Fruit fly (Drosophila melanogaster) whole organism, embryonic: ENCODE data around the gene Sgs5.

Source experiments
- Antp ChIP-seq: fragments of 200-800 bp; sonication (Bioruptor generic); optimal IDR thresholded peaks from 3 replicates; lab custom pipeline; 2016; ENCODE audit warnings: missing biosample characterization, missing genetic modification characterization
- CG10267 ChIP-seq: fragments of 200-800 bp; sonication (Bioruptor generic); optimal IDR thresholded peaks from 2 replicates; lab custom pipeline; 2018; ENCODE audit warnings: missing biosample characterization, mild to moderate bottlenecking, missing genetic modification characterization, moderate library complexity
- CG10543 ChIP-seq: fragments of 200-800 bp; sonication (Bioruptor generic); optimal IDR thresholded peaks from 3 replicates; lab custom pipeline; 2017; ENCODE audit warnings: missing biosample characterization, mild to moderate bottlenecking, missing genetic modification characterization, moderate library complexity
- CG11504 ChIP-seq: fragments of 200-800 bp; sonication (Bioruptor generic); optimal IDR thresholded peaks from 3 replicates; lab custom pipeline; 2019; ENCODE audit warnings: missing biosample characterization, mild to moderate bottlenecking, missing genetic modification characterization, moderate library complexity
- CG11560 ChIP-seq: fragments of 200-800 bp; sonication (Bioruptor generic); IDR thresholded peaks from 3 replicates; pipeline ENCODE4 v1.3.6; 2022; ENCODE audit warnings: missing biosample characterization, missing genetic modification characterization
- CG12299 ChIP-seq: fragments of 200-800 bp; sonication (Bioruptor generic); optimal IDR thresholded peaks from 2 replicates; lab custom pipeline; 2018; ENCODE audit warnings: missing biosample characterization, mild to moderate bottlenecking, missing genetic modification characterization
- CG1233 ChIP-seq: fragments of 200-800 bp; sonication (Bioruptor generic); optimal IDR thresholded peaks from 4 replicates; lab custom pipeline; 2018; ENCODE audit warnings: missing biosample characterization, mild to moderate bottlenecking, missing genetic modification characterization
- CG13424 ChIP-seq: fragments of 200-800 bp; sonication (Bioruptor generic); optimal IDR thresholded peaks from 2 replicates; lab custom pipeline; 2019; ENCODE audit warnings: missing biosample characterization, mild to moderate bottlenecking, missing genetic modification characterization, moderate library complexity
- CG15514 ChIP-seq: fragments of 200-800 bp; sonication (Bioruptor generic); optimal IDR thresholded peaks from 3 replicates; lab custom pipeline; 2017; ENCODE audit warnings: missing biosample characterization, missing genetic modification characterization, mild to moderate bottlenecking, moderate library complexity, missing genetic modification reagents
- CG1602 ChIP-seq: fragments of 200-800 bp; sonication (Bioruptor generic); optimal IDR thresholded peaks from 3 replicates; lab custom pipeline; 2016; ENCODE audit warnings: missing biosample characterization, missing genetic modification characterization
- CG16813 ChIP-seq: fragments of 200-800 bp; sonication (Bioruptor generic); IDR thresholded peaks from 3 replicates; pipeline ENCODE4 v1.3.6; 2022; ENCODE audit warnings: missing biosample characterization, missing genetic modification characterization; ENCODE audit not compliant: partially characterized antibody
- CG2712 ChIP-seq: fragments of 200-800 bp; optimal IDR thresholded peaks from 3 replicates; lab custom pipeline; 2019; ENCODE audit warnings: missing biosample characterization, mild to moderate bottlenecking, missing genetic modification characterization, moderate library complexity
- CG32767 ChIP-seq: fragments of 200-800 bp; sonication (Bioruptor generic); IDR thresholded peaks from 2 replicates; pipeline ENCODE4 v1.3.6; 2022; ENCODE audit warnings: missing biosample characterization, missing genetic modification characterization
- CG34376 ChIP-seq: fragments of 200-800 bp; sonication (Bioruptor generic); optimal IDR thresholded peaks from 2 replicates; lab custom pipeline; 2018; ENCODE audit warnings: missing biosample characterization, mild to moderate bottlenecking, missing genetic modification characterization
- CG3838 ChIP-seq: fragments of 200-800 bp; sonication (Bioruptor generic); optimal IDR thresholded peaks from 3 replicates; lab custom pipeline; 2016; ENCODE audit warnings: missing biosample characterization, missing genetic modification characterization
- CG42726 ChIP-seq: fragments of 200-800 bp; sonication (Bioruptor generic); IDR thresholded peaks from 2 replicates; pipeline ENCODE4 v1.3.6; 2022; ENCODE audit warnings: missing biosample characterization, missing genetic modification characterization; ENCODE audit not compliant: partially characterized antibody
- CG4854 ChIP-seq: fragments of 200-800 bp; sonication (Bioruptor generic); optimal IDR thresholded peaks from 2 replicates; lab custom pipeline; 2016; ENCODE audit warnings: missing biosample characterization, missing genetic modification characterization, inconsistent platforms
- CG6654 ChIP-seq: fragments of 200-800 bp; sonication (Bioruptor generic); optimal IDR thresholded peaks from 2 replicates; lab custom pipeline; 2017; ENCODE audit warnings: missing biosample characterization, mild to moderate bottlenecking, missing genetic modification characterization
- CG7556 ChIP-seq: fragments of 200-800 bp; sonication (Bioruptor generic); optimal IDR thresholded peaks from 2 replicates; lab custom pipeline; 2017; ENCODE audit warnings: missing biosample characterization, mild to moderate bottlenecking, missing genetic modification characterization
- CG8924 ChIP-seq: fragments of 200-800 bp; optimal IDR thresholded peaks from 3 replicates; lab custom pipeline; 2019; ENCODE audit warnings: missing biosample characterization, mild to moderate bottlenecking, missing genetic modification characterization, moderate library complexity
- CG9609 ChIP-seq: fragments of 200-800 bp; sonication (Bioruptor generic); optimal IDR thresholded peaks from 3 replicates; lab custom pipeline; 2016; ENCODE audit warnings: missing biosample characterization, missing genetic modification characterization
- CG9727 ChIP-seq: fragments of 200-800 bp; sonication (Bioruptor generic); optimal IDR thresholded peaks from 3 replicates; lab custom pipeline; 2017; ENCODE audit warnings: missing biosample characterization, mild to moderate bottlenecking, missing genetic modification characterization
- Camta ChIP-seq: fragments of 200-800 bp; sonication (Bioruptor generic); optimal IDR thresholded peaks from 2 replicates; lab custom pipeline; 2016; ENCODE audit warnings: missing biosample characterization, missing genetic modification characterization
- Elba2 ChIP-seq: fragments of 200-800 bp; sonication (Bioruptor generic); optimal IDR thresholded peaks from 3 replicates; lab custom pipeline; 2016; ENCODE audit warnings: missing biosample characterization, missing genetic modification characterization
- Hr39 ChIP-seq: fragments of >200 bp; optimal IDR thresholded peaks from 2 replicates; lab custom pipeline; 2017
- Max ChIP-seq: fragments of 200-800 bp; sonication (Bioruptor generic); optimal IDR thresholded peaks from 2 replicates; lab custom pipeline; 2016; ENCODE audit warnings: missing biosample characterization, mild to moderate bottlenecking, missing genetic modification characterization
- Poxn ChIP-seq: fragments of 200-800 bp; sonication (Bioruptor generic); IDR thresholded peaks from 2 replicates; pipeline ENCODE4 v1.3.6; 2022; ENCODE audit warnings: missing biosample characterization, missing genetic modification characterization
- Sox102F ChIP-seq: fragments of 200-800 bp; sonication (Bioruptor generic); optimal IDR thresholded peaks from 2 replicates; lab custom pipeline; 2018; ENCODE audit warnings: missing biosample characterization, mild to moderate bottlenecking, missing genetic modification characterization, moderate library complexity
- Stat92E ChIP-seq, 3 experiments: fragments of >200 bp in 2 of 3; fragments of 200-800 bp in 1 of 3; sonication (Bioruptor generic) in 1 of 3; optimal IDR thresholded peaks; 2 replicates each; lab custom pipeline; 2017 to 2019; ENCODE audit warnings: missing biosample characterization in 3 of 3, missing genetic modification characterization in 3 of 3, mild to moderate bottlenecking in 1 of 3, moderate library complexity in 1 of 3
- Xbp1 ChIP-seq: fragments of 200-800 bp; sonication (Bioruptor generic); optimal IDR thresholded peaks from 3 replicates; lab custom pipeline; 2016; ENCODE audit warnings: missing biosample characterization, mild to moderate bottlenecking, missing genetic modification characterization
- cad ChIP-seq: fragments of >200 bp; optimal IDR thresholded peaks from 2 replicates; lab custom pipeline; 2017; ENCODE audit warnings: missing biosample characterization, missing genetic modification characterization
- chif ChIP-seq, 2 experiments: fragments of 200-800 bp; sonication (Bioruptor generic); optimal IDR thresholded peaks; 3 replicates each; lab custom pipeline; 2016; ENCODE audit warnings: missing biosample characterization in 2 of 2, missing genetic modification characterization in 2 of 2
- corto ChIP-seq: fragments of 200-800 bp; sonication (Bioruptor generic); optimal IDR thresholded peaks from 2 replicates; lab custom pipeline; 2016; ENCODE audit warnings: missing biosample characterization, mild to moderate bottlenecking, missing genetic modification characterization, moderate library complexity
- dmrt99B ChIP-seq: fragments of 200-800 bp; sonication (Bioruptor generic); optimal IDR thresholded peaks from 2 replicates; lab custom pipeline; 2018; ENCODE audit warnings: missing biosample characterization, mild to moderate bottlenecking, missing genetic modification characterization, moderate library complexity
- dpn ChIP-seq, 2 experiments: fragments of 200-800 bp; sonication (Bioruptor generic); optimal IDR thresholded peaks; 3 replicates each; lab custom pipeline; 2016; ENCODE audit warnings: missing biosample characterization in 2 of 2, missing genetic modification characterization in 2 of 2
- ems ChIP-seq: fragments of 200-800 bp; sonication (Bioruptor generic); optimal IDR thresholded peaks from 3 replicates; lab custom pipeline; 2016; ENCODE audit warnings: missing biosample characterization, missing genetic modification characterization
- gcm ChIP-seq: fragments of 200-800 bp; sonication (Bioruptor generic); optimal IDR thresholded peaks from 2 replicates; lab custom pipeline; 2019; ENCODE audit warnings: missing biosample characterization, mild to moderate bottlenecking, missing genetic modification characterization, moderate library complexity
- grau ChIP-seq: fragments of 200-800 bp; optimal IDR thresholded peaks from 3 replicates; lab custom pipeline; 2019; ENCODE audit warnings: missing biosample characterization, mild to moderate bottlenecking, missing genetic modification characterization, moderate library complexity
- ind ChIP-seq: fragments of 200-800 bp; sonication (Bioruptor generic); optimal IDR thresholded peaks from 3 replicates; lab custom pipeline; 2016; ENCODE audit warnings: missing biosample characterization, missing genetic modification characterization
- inv ChIP-seq: fragments of 200-800 bp; sonication (Bioruptor generic); IDR thresholded peaks from 2 replicates; pipeline ENCODE4 v1.3.6; 2022; ENCODE audit warnings: missing biosample characterization, missing genetic modification characterization; ENCODE audit not compliant: partially characterized antibody
- lbe ChIP-seq: fragments of 200-800 bp; sonication (Bioruptor generic); optimal IDR thresholded peaks from 2 replicates; lab custom pipeline; 2016; ENCODE audit warnings: missing biosample characterization, mild to moderate bottlenecking, missing genetic modification characterization
- mld ChIP-seq: fragments of 200-800 bp; sonication (Bioruptor generic); IDR thresholded peaks from 3 replicates; pipeline ENCODE4 v1.3.6; 2022; ENCODE audit warnings: missing biosample characterization, missing genetic modification characterization; ENCODE audit not compliant: partially characterized antibody
- nmo ChIP-seq: fragments of 200-800 bp; sonication (Bioruptor generic); optimal IDR thresholded peaks from 2 replicates; lab custom pipeline; 2018; ENCODE audit warnings: missing biosample characterization, mild to moderate bottlenecking, missing genetic modification characterization, moderate library complexity
- pb ChIP-seq: fragments of 200-800 bp; sonication (Bioruptor generic); optimal IDR thresholded peaks from 3 replicates; lab custom pipeline; 2016; ENCODE audit warnings: missing biosample characterization, missing genetic modification characterization
- phol ChIP-seq: fragments of 200-800 bp; sonication (Bioruptor generic); optimal IDR thresholded peaks from 3 replicates; lab custom pipeline; 2018; ENCODE audit warnings: missing biosample characterization, mild to moderate bottlenecking, missing genetic modification characterization, moderate library complexity
- sisA ChIP-seq: fragments of 200-800 bp; sonication (Bioruptor generic); IDR thresholded peaks from 2 replicates; pipeline ENCODE4 v1.3.6; 2022; ENCODE audit warnings: missing biosample characterization, missing genetic modification characterization
- stc ChIP-seq: fragments of 200-800 bp; sonication (Bioruptor generic); IDR thresholded peaks from 2 replicates; pipeline ENCODE4 v1.3.6; 2022; ENCODE audit warnings: missing biosample characterization, missing genetic modification characterization
- tup ChIP-seq: fragments of 200-800 bp; sonication (Bioruptor generic); optimal IDR thresholded peaks from 2 replicates; lab custom pipeline; 2016; ENCODE audit warnings: missing biosample characterization, mild to moderate bottlenecking, missing genetic modification characterization, moderate library complexity
- tx ChIP-seq: fragments of 200-800 bp; sonication (Bioruptor generic); optimal IDR thresholded peaks from 2 replicates; lab custom pipeline; 2016; ENCODE audit warnings: missing biosample characterization, missing genetic modification characterization
- unc-4 ChIP-seq: fragments of 200-800 bp; sonication (Bioruptor generic); IDR thresholded peaks from 2 replicates; pipeline ENCODE4 v1.3.6; 2022; ENCODE audit warnings: missing biosample characterization, missing genetic modification characterization; ENCODE audit not compliant: partially characterized antibody
- vfl ChIP-seq: fragments of 200-800 bp; sonication (Bioruptor generic); optimal IDR thresholded peaks from 2 replicates; lab custom pipeline; 2016; ENCODE audit warnings: missing biosample characterization, missing genetic modification characterization

Gene Sgs5

dm6 chr3R:17591831-17592230, 3.3 kb upstream of the Sgs5 start (continued):
- TF ChIP-seq ems (no peak), dpn (GFP tag; optimal IDR thresholded peaks at IDR 0.05; lab: Kevin White, UChicago) (no peak), CG4854 (GFP tag; lab: Kevin White, UChicago) (no peak), corto (GFP tag; lab: Kevin White, UChicago) (no peak), mld (GFP tag; lab: Robert Waterston, UW) (no peak), Sox102F (GFP tag; lab: Kevin White, UChicago) (peak; percentile 8), CG3838 (GFP tag; lab: Kevin White, UChicago) (no peak), unc-4 (GFP tag; lab: Robert Waterston, UW) (no peak), CG12299 (tag; lab: Kevin White, UChicago) (no peak), CG9727 (GFP tag; lab: Kevin White, UChicago) (peak; percentile 16), Elba2 (no peak), Antp (GFP tag; lab: Kevin White, UChicago) (no peak), CG2712 (tag; lab: Kevin White, UChicago) (peak; percentile 49), gcm (GFP tag; lab: Kevin White, UChicago) (no peak), cad (no peak), Hr39 (no peak), CG1233 (GFP tag; lab: Kevin White, UChicago) (no peak), Camta (GFP tag; lab: Kevin White, UChicago) (no peak), CG34376 (GFP tag; lab: Kevin White, UChicago) (no peak), dmrt99B (tag; lab: Kevin White, UChicago) (peak; percentile 5), CG8924 (peak; percentile 7), ind (GFP tag; lab: Kevin White, UChicago) (no peak), CG13424 (peak; percentile 11), lbe (GFP tag; lab: Kevin White, UChicago) (no peak), stc (GFP tag; lab: Robert Waterston, UW) (no peak), chif (GFP tag; optimal IDR thresholded peaks at IDR 0.05; lab: Kevin White, UChicago) (no peak), CG10543 (GFP tag; lab: Kevin White, UChicago) (no peak), Max (GFP tag; lab: Kevin White, UChicago) (no peak), nmo (GFP tag; lab: Kevin White, UChicago) (peak; percentile 31), CG11504 (tag; lab: Kevin White, UChicago) (peak; percentile 54), Poxn (no peak), CG42726 (no peak), CG11560 (no peak), CG9609 (GFP tag; lab: Kevin White, UChicago) (no peak), tx (no peak), CG15514 (no peak), vfl (GFP tag; lab: Kevin White, UChicago) (no peak), Stat92E (GFP tag; optimal IDR thresholded peaks at IDR 0.05; lab: Kevin White, UChicago) (no peak), CG10267 (tag; lab: Kevin White, UChicago) (peak; percentile 9), CG6654 (GFP tag; lab: Kevin White, UChicago) (no peak), tup (no peak), CG32767 (no peak), sisA (0 out of 2 replicates have a peak, but pooled peaks have one; percentile 19), CG16813 (GFP tag; lab: Robert Waterston, UW) (no peak), CG1602 (GFP tag; lab: Kevin White, UChicago) (no peak), pb (no peak), Xbp1 (GFP tag; lab: Kevin White, UChicago) (no peak), inv (GFP tag; lab: Robert Waterston, UW) (no peak), phol (tag; lab: Kevin White, UChicago) (peak; percentile 48), grau (tag; lab: Kevin White, UChicago) (no peak), CG7556 (no peak)
